Fruit fly (Drosophila melanogaster) whole organism, prepupa: ENCODE measurements around the gene CG4586.

ENCODE experiments used
- CG15336 ChIP-seq: fragments of 200-800 bp; sonication (Bioruptor generic); IDR thresholded peaks from 2 replicates; pipeline ENCODE4 v1.3.6; 2022; ENCODE audit warnings: missing biosample characterization, missing genetic modification characterization
- CG3919 ChIP-seq: fragments of 200-800 bp; sonication (Bioruptor generic); optimal IDR thresholded peaks from 3 replicates; lab custom pipeline; 2016; ENCODE audit warnings: missing biosample characterization, missing genetic modification characterization
- Ets21C ChIP-seq: fragments of 200-800 bp; sonication (Bioruptor generic); optimal IDR thresholded peaks from 3 replicates; lab custom pipeline; 2016; ENCODE audit warnings: missing biosample characterization, missing genetic modification characterization
- spab ChIP-seq: fragments of 200-800 bp; sonication (Bioruptor generic); optimal IDR thresholded peaks from 2 replicates; lab custom pipeline; 2017; ENCODE audit warnings: missing biosample characterization, mild to moderate bottlenecking, missing genetic modification characterization, missing genetic modification reagents

DNA sequence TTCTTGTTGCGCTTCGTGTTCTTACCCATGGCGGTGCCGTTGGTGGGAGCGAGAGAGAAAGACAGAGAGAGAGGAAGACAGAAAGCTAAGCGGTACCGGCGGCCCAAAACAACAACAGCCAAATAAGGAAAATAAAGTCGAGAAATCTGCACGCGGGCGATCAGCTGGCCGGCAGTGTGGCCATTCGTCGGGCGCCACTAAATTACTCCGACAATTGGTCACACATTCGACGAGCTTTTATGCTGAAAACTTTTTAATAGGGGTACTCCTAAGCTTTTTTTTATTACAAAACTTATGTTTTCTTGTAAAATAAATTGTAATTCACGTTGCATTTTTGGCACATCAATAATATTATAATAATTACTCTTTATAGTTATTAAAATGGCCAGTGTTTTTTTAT, 1.2 kb upstream of the CG4586 start, which contains the start of gene Setd3:
- TF ChIP-seq spab (GFP tag; lab: Kevin White, UChicago) = no peak
- TF ChIP-seq CG15336 = peak; percentile 8; the same call in 1 of the 2 replicates
- TF ChIP-seq Ets21C (GFP tag; lab: Kevin White, UChicago) = no peak
- TF ChIP-seq CG3919 (GFP tag; lab: Kevin White, UChicago) = no peak
